ENCODE assay signal across 2 fruit fly cellular contexts in the genomic region with DNA sequence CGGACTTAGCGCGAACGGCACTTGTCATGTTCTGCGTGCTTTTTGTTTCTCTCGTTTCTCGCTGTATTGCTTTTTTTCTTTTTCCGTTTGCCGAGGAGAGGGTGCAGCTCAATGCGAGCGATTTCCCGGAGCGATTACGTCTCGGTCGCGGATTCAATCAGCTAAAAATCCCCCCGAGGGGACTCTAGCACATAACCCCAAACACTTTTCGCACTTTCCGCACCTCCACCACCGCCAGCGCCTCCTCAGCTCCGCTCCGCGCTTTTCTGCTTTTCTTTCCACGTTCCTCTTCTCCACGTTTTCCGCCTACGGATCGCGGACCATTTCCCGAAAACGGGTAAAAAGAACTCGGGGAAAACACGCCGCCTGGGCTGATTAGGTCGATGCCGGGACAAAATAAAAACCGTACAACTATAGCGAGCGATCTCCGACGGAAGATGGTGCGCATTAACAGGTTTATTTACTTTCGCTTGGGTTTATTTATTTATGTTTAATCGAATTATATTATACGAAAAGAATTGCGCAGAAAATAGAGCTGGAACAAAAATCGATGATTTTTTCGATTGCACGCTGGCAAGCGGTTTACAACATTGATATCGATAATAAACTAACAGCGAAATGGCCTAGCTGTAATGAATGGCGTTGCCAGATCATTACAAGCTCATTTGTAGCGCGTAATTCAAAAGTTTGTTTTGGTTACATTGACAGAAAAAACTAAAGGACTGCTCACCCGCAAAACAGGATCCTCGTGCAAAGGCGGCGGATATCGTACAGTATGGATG.
A peak's percentile ranks its signal among the peaks of the same experiment; 100 is the strongest.
TF ChIP-seq lines count a peak whose summit lies in the region.

raptor (minus strand) TSS at position 523 of the 782 bp plus-strand sequence.

TF ChIP-seq in whole organism, embryonic, 481 proteins besides CTCF, POLR2A, EP300 and RAD21 (continued from another document and continues in another):
- TF ChIP-seq Rx (GFP tag; IDR thresholded peaks at IDR 0.05; lab: Robert Waterston, UW) (no peak), CG9876 (GFP tag; optimal IDR thresholded peaks at IDR 0.05; lab: Kevin White, UChicago) (no peak), croc (GFP tag; conservative IDR thresholded peaks at IDR 0.05; lab: Robert Waterston, UW) (no peak), Deaf1 (tag; optimal IDR thresholded peaks at IDR 0.05; lab: Kevin White, UChicago) (peak; percentile 11), rib (GFP tag; IDR thresholded peaks at IDR 0.05; lab: Robert Waterston, UW) (no peak), sd (tag; optimal IDR thresholded peaks at IDR 0.05; lab: Kevin White, UChicago) (no peak), dpn (GFP tag; optimal IDR thresholded peaks at IDR 0.05; lab: Kevin White, UChicago) (no peak), CG13287 (GFP tag; IDR thresholded peaks at IDR 0.05; lab: Robert Waterston, UW; ENCODE audit: partially characterized antibody) (peak; percentile 67), CG2116 (GFP tag; optimal IDR thresholded peaks at IDR 0.05; lab: Kevin White, UChicago) (peak; percentile 80), pita (GFP tag; optimal IDR thresholded peaks at IDR 0.05; lab: Kevin White, UChicago) (no peak), Scr (GFP tag; IDR thresholded peaks at IDR 0.05; lab: Robert Waterston, UW; ENCODE audit: partially characterized antibody) (peak; percentile 31; the same call in 1 of the 2 replicates), bsh (GFP tag; optimal IDR thresholded peaks at IDR 0.05; lab: Kevin White, UChicago) (peak in 1 of 2 experiments; percentile 0), Adf1 (GFP tag; IDR thresholded peaks at IDR 0.05; lab: Robert Waterston, UW) (peak; percentile 84), CG17829 (tag; optimal IDR thresholded peaks at IDR 0.05; lab: Kevin White, UChicago) (no peak), CG8281 (tag; optimal IDR thresholded peaks at IDR 0.05; lab: Kevin White, UChicago) (no peak), unpg (GFP tag; optimal IDR thresholded peaks at IDR 0.05; lab: Kevin White, UChicago) (no peak), btn (GFP tag; optimal IDR thresholded peaks at IDR 0.05; lab: Kevin White, UChicago) (no peak), Dfd (GFP tag; optimal IDR thresholded peaks at IDR 0.05; lab: Kevin White, UChicago) (no peak), H15 (GFP tag; IDR thresholded peaks at IDR 0.05; lab: Robert Waterston, UW) (no peak), Camta (GFP tag; optimal IDR thresholded peaks at IDR 0.05; lab: Kevin White, UChicago) (no peak), zen2 (GFP tag; IDR thresholded peaks at IDR 0.05; lab: Robert Waterston, UW; ENCODE audit: partially characterized antibody) (0 out of 3 replicates have a peak, but pooled peaks have one; percentile 36), bbx (GFP tag; IDR thresholded peaks at IDR 0.05; lab: Robert Waterston, UW; ENCODE audit: partially characterized antibody) (peak; percentile 62), CoRest (tag; optimal IDR thresholded peaks at IDR 0.05; lab: Kevin White, UChicago) (no peak), knrl (GFP tag; IDR thresholded peaks at IDR 0.05; lab: Robert Waterston, UW; ENCODE audit: partially characterized antibody) (peak; percentile 41), Atf3 (GFP tag; optimal IDR thresholded peaks at IDR 0.05; lab: Kevin White, UChicago) (no peak), CG10209 (GFP tag; optimal IDR thresholded peaks at IDR 0.05; lab: Kevin White, UChicago) (no peak), E2f2 (GFP tag; IDR thresholded peaks at IDR 0.05; lab: Robert Waterston, UW) (peak; percentile 88), Dref (GFP tag; IDR thresholded peaks at IDR 0.05; lab: Robert Waterston, UW) (peak; percentile 85), caup (GFP tag; optimal IDR thresholded peaks at IDR 0.05; lab: Kevin White, UChicago; ENCODE audit: severe bottlenecking) (no peak), CG5953 (GFP tag; IDR thresholded peaks at IDR 0.05; lab: Robert Waterston, UW) (no peak), Ets65A (GFP tag; lab: Kevin White, UChicago) (no peak), Bgb (GFP tag; IDR thresholded peaks at IDR 0.05; lab: Robert Waterston, UW; ENCODE audit: partially characterized antibody) (peak; percentile 48; the same call in 1 of the 2 replicates), maf-S (GFP tag; optimal IDR thresholded peaks at IDR 0.05; lab: Kevin White, UChicago) (no peak), Ets97D (GFP tag; optimal IDR thresholded peaks at IDR 0.05; lab: Kevin White, UChicago) (peak; percentile 35), HLH4C (GFP tag; IDR thresholded peaks at IDR 0.05; lab: Robert Waterston, UW; ENCODE audit: partially characterized antibody) (peak; percentile 57; the same call in 2 of the 3 replicates), stwl (tag; optimal IDR thresholded peaks at IDR 0.05; lab: Kevin White, UChicago) (peak; percentile 5), peb (GFP tag; IDR thresholded peaks at IDR 0.05; lab: Robert Waterston, UW) (no peak), trh (GFP tag; optimal IDR thresholded peaks at IDR 0.05; lab: Kevin White, UChicago) (no peak), CG10654 (GFP tag; optimal IDR thresholded peaks at IDR 0.05; lab: Kevin White, UChicago) (no peak), Opbp (GFP tag; IDR thresholded peaks at IDR 0.05; lab: Robert Waterston, UW; ENCODE audit: partially characterized antibody) (0 out of 3 replicates have a peak, but pooled peaks have one; percentile 24), vnd (GFP tag; IDR thresholded peaks at IDR 0.05; lab: Robert Waterston, UW; ENCODE audit: partially characterized antibody) (0 out of 3 replicates have a peak, but pooled peaks have one; percentile 32), Dll (GFP tag; IDR thresholded peaks at IDR 0.05; lab: Robert Waterston, UW; ENCODE audit: partially characterized antibody) (peak; percentile 53; the same call in 1 of the 4 replicates), Dp (GFP tag; optimal IDR thresholded peaks at IDR 0.05; lab: Kevin White, UChicago) (peak; percentile 79), Med (GFP tag; lab: Kevin White, UChicago) (peak; percentile 57), CG10979 (tag; optimal IDR thresholded peaks at IDR 0.05; lab: Kevin White, UChicago) (no peak), en (GFP tag; optimal IDR thresholded peaks at IDR 0.05; lab: Kevin White, UChicago) (no peak), Optix (GFP tag; IDR thresholded peaks at IDR 0.05; lab: Robert Waterston, UW) (no peak), mld (GFP tag; IDR thresholded peaks at IDR 0.05; lab: Robert Waterston, UW; ENCODE audit: partially characterized antibody) (peak; percentile 53; the same call in 1 of the 3 replicates), Fer1 (GFP tag; optimal IDR thresholded peaks at IDR 0.05; lab: Kevin White, UChicago) (no peak), PHDP (tag; optimal IDR thresholded peaks at IDR 0.05; lab: Kevin White, UChicago) (no peak), amos (GFP tag; IDR thresholded peaks at IDR 0.05; lab: Robert Waterston, UW; ENCODE audit: partially characterized antibody) (peak; percentile 60), Hr51 (GFP tag; optimal IDR thresholded peaks at IDR 0.05; lab: Kevin White, UChicago) (no peak), row (GFP tag; IDR thresholded peaks at IDR 0.05; lab: Robert Waterston, UW) (no peak), CG6791 (GFP tag; IDR thresholded peaks at IDR 0.05; lab: Robert Waterston, UW; ENCODE audit: partially characterized antibody) (peak; percentile 46; the same call in 1 of the 3 replicates), CG16779 (GFP tag; IDR thresholded peaks at IDR 0.05; lab: Robert Waterston, UW) (no peak), CG2712 (tag; optimal IDR thresholded peaks at IDR 0.05; lab: Kevin White, UChicago) (peak; percentile 8), CG12769 (tag; optimal IDR thresholded peaks at IDR 0.05; lab: Kevin White, UChicago) (no peak), CG15479 (GFP tag; optimal IDR thresholded peaks at IDR 0.05; lab: Kevin White, UChicago) (peak; percentile 41)

TF ChIP-seq in whole organism, prepupa, 60 proteins besides CTCF, POLR2A, EP300 and RAD21 (continued from another document):
- 0 out of 2 replicates have a peak, but pooled peaks have one; percentile 25 for TF ChIP-seq CG15336 (GFP tag; IDR thresholded peaks at IDR 0.05; lab: Robert Waterston, UW)
- no peak for TF ChIP-seq CG3919 (GFP tag; optimal IDR thresholded peaks at IDR 0.05; lab: Kevin White, UChicago)
- TF ChIP-seq fkh (GFP tag; optimal IDR thresholded peaks at IDR 0.05; lab: Kevin White, UChicago), result no peak
- TF ChIP-seq CG31627 (GFP tag; optimal IDR thresholded peaks at IDR 0.05; lab: Kevin White, UChicago), result no peak
- TF ChIP-seq topi (GFP tag; optimal IDR thresholded peaks at IDR 0.05; lab: Kevin White, UChicago), result no peak
- TF ChIP-seq CG6854 (GFP tag; optimal IDR thresholded peaks at IDR 0.05; lab: Kevin White, UChicago), result no peak
- TF ChIP-seq OdsH (GFP tag; optimal IDR thresholded peaks at IDR 0.05; lab: Kevin White, UChicago), result no peak
- TF ChIP-seq Smox (GFP tag; optimal IDR thresholded peaks at IDR 0.05; lab: Kevin White, UChicago), result no peak
- TF ChIP-seq CG10631 (GFP tag; optimal IDR thresholded peaks at IDR 0.05; lab: Kevin White, UChicago), result no peak
- TF ChIP-seq CG32006 (GFP tag; optimal IDR thresholded peaks at IDR 0.05; lab: Kevin White, UChicago), result peak; percentile 5
- TF ChIP-seq CG11294 (GFP tag; IDR thresholded peaks at IDR 0.05; lab: Robert Waterston, UW), result no peak
- no peak for TF ChIP-seq acj6 (GFP tag; optimal IDR thresholded peaks at IDR 0.05; lab: Kevin White, UChicago)
- TF ChIP-seq CG8319 (GFP tag; optimal IDR thresholded peaks at IDR 0.05; lab: Kevin White, UChicago), result no peak
- TF ChIP-seq CG7368 (GFP tag; optimal IDR thresholded peaks at IDR 0.05; lab: Kevin White, UChicago), result no peak
- TF ChIP-seq cyc (GFP tag; optimal IDR thresholded peaks at IDR 0.05; lab: Kevin White, UChicago), result no peak
- TF ChIP-seq eg (GFP tag; IDR thresholded peaks at IDR 0.05; lab: Robert Waterston, UW), result 0 out of 3 replicates have a peak, but pooled peaks have one; percentile 38
- TF ChIP-seq CG16779 (tag; optimal IDR thresholded peaks at IDR 0.05; lab: Kevin White, UChicago), result no peak
- TF ChIP-seq Sox14 (GFP tag; optimal IDR thresholded peaks at IDR 0.05; lab: Kevin White, UChicago), result no peak
- peak; percentile 63 for TF ChIP-seq svp (GFP tag; lab: Kevin White, UChicago)
- TF ChIP-seq CG4318 (GFP tag; optimal IDR thresholded peaks at IDR 0.05; lab: Kevin White, UChicago), result no peak
- no peak for TF ChIP-seq CG34406 (GFP tag; optimal IDR thresholded peaks at IDR 0.05; lab: Kevin White, UChicago)
- TF ChIP-seq fd59A (GFP tag; optimal IDR thresholded peaks at IDR 0.05; lab: Kevin White, UChicago), result no peak
- TF ChIP-seq Eip75B (GFP tag; optimal IDR thresholded peaks at IDR 0.05; lab: Kevin White, UChicago), result no peak
- peak in 1 of 2 experiments; percentile 10 for TF ChIP-seq ss (GFP tag; optimal IDR thresholded peaks at IDR 0.05; lab: Kevin White, UChicago)
- no peak for TF ChIP-seq Eip93F (GFP tag; optimal IDR thresholded peaks at IDR 0.05; lab: Kevin White, UChicago)
- no peak for TF ChIP-seq CG9139 (GFP tag; optimal IDR thresholded peaks at IDR 0.05; lab: Kevin White, UChicago)
- no peak for TF ChIP-seq CG3032 (tag; optimal IDR thresholded peaks at IDR 0.05; lab: Kevin White, UChicago)
- TF ChIP-seq Sox102F (GFP tag; optimal IDR thresholded peaks at IDR 0.05; lab: Kevin White, UChicago), result no peak
- TF ChIP-seq Hr38 (GFP tag; optimal IDR thresholded peaks at IDR 0.05; lab: Kevin White, UChicago), result no peak
- no peak for TF ChIP-seq Met (GFP tag; optimal IDR thresholded peaks at IDR 0.05; lab: Kevin White, UChicago)
- no peak for TF ChIP-seq Ets96B (tag; optimal IDR thresholded peaks at IDR 0.05; lab: Kevin White, UChicago)
- no peak for TF ChIP-seq Sox15 (GFP tag; optimal IDR thresholded peaks at IDR 0.05; lab: Kevin White, UChicago)
- TF ChIP-seq Blimp-1 (GFP tag; optimal IDR thresholded peaks at IDR 0.05; lab: Kevin White, UChicago), result no peak
- no peak for TF ChIP-seq fd85E (GFP tag; optimal IDR thresholded peaks at IDR 0.05; lab: Kevin White, UChicago)
- TF ChIP-seq CG8632 (GFP tag; optimal IDR thresholded peaks at IDR 0.05; lab: Kevin White, UChicago), result no peak
- no peak for TF ChIP-seq CG11902 (GFP tag; optimal IDR thresholded peaks at IDR 0.05; lab: Kevin White, UChicago)
- no peak for TF ChIP-seq esn (GFP tag; optimal IDR thresholded peaks at IDR 0.05; lab: Kevin White, UChicago)
- TF ChIP-seq CG8119 (GFP tag; IDR thresholded peaks at IDR 0.05; lab: Robert Waterston, UW), result no peak; the same call in 2 of the 3 replicates
- no peak for TF ChIP-seq net (GFP tag; optimal IDR thresholded peaks at IDR 0.05; lab: Kevin White, UChicago)
- peak; percentile 58; the same call in 1 of the 3 replicates for TF ChIP-seq CG6163 (GFP tag; IDR thresholded peaks at IDR 0.05; lab: Robert Waterston, UW)
TF ChIP-seq in whole organism, prepupa: peak in this region for 8.
